Fruit fly (Drosophila melanogaster) whole organism: ENCODE measurements around the gene CG3430.

Source experiments
- CG8478 ChIP-seq: fragments of >200 bp; optimal IDR thresholded peaks from 2 replicates; lab custom pipeline; 2018; ENCODE audit warnings: inconsistent platforms
- Dll ChIP-seq: fragments of >200 bp; optimal IDR thresholded peaks from 2 replicates; lab custom pipeline; 2017
- EcR ChIP-seq, 2 experiments: fragments of >200 bp; optimal IDR thresholded peaks; 2 replicates each; lab custom pipeline; 2017; ENCODE audit warnings: missing biosample characterization in 2 of 2, missing genetic modification characterization in 2 of 2, missing genetic modification reagents in 2 of 2
- pan ChIP-seq: fragments of >200 bp; optimal IDR thresholded peaks from 2 replicates; lab custom pipeline; 2017
- psq ChIP-seq: fragments of >200 bp; optimal IDR thresholded peaks from 2 replicates; lab custom pipeline; 2017
- usp ChIP-seq: fragments of >200 bp; optimal IDR thresholded peaks from 2 replicates; lab custom pipeline; 2017; ENCODE audit warnings: missing biosample characterization, missing genetic modification characterization, mixed read lengths

CG3430 gene

DNA sequence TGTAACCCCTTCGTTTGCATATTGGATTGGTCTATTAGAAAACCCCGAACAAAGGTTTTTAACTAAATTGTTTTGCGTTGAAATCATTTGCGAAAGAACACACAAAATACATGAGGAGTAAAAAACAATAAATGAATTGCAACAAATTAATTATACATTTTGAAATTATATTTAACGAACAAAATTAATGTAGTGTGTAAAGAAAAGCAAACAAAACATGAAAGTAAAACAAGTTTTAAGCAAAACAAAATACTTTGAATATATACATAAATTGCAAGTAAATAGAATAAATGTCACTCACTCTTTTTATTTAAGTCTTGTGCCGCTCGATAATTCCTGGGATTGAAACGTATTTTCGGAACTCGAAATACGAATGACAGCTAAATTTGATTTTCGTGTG, 25.0 kb upstream of the CG3430 start, which contains the start of gene CG43232:
TSS of gene CG43232 (plus strand) at position 301 of the 400 bp plus-strand sequence.
- no peak for TF ChIP-seq Dll (lab: Kevin White, UChicago)
- no peak for TF ChIP-seq usp (GFP tag; lab: Kevin White, UChicago)
- no peak for TF ChIP-seq psq
- TF ChIP-seq EcR (GFP tag; optimal IDR thresholded peaks at IDR 0.05; lab: Kevin White, UChicago), result no peak
- TF ChIP-seq pan (lab: Kevin White, UChicago), result no peak
- TF ChIP-seq CG8478 (lab: Kevin White, UChicago), result no peak

DNA sequence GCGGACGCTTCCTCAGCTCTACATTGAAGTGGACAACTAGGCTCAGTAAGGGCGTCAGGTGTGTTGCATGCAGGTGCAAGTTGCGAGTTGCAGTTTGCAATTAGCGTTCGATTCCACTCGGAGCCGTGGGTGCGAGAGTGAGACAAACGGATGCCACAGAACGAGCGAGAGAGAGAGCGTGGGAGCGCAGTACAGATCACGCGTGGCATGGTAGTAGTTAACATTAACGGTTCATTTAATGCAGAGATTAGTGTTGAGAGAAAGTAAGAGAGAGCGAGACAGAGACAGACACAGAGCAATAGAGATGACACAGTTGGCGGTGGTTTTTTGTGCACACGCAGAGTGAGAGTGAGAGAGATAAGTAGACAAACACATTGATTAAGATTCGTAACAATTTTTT, 17.1 kb upstream of the CG3430 start:
- TF ChIP-seq pan (lab: Kevin White, UChicago), result no peak
- no peak for TF ChIP-seq Dll (lab: Kevin White, UChicago)
- no peak for TF ChIP-seq CG8478 (lab: Kevin White, UChicago)
- no peak for TF ChIP-seq psq
- no peak for TF ChIP-seq usp (GFP tag; lab: Kevin White, UChicago)
- TF ChIP-seq EcR (GFP tag; optimal IDR thresholded peaks at IDR 0.05; lab: Kevin White, UChicago), result no peak

DNA sequence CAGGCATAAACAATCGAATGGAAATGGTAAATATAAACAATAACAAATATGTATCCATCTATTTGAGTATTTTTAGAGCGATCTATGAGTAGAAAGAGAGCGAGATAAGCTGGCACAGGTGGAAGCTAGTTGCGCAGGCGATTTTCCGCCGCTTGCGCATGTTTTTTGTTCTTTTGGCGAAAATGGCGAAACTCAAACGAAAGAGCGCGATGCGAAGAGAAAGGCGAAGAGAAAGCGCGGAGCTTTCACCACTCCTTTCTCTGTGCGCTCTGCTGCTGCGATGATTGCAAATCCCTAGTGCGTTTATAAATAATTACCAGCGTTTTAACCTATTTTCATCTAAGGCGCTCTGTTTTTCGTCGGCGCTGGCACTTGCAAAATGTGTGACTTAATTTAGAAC, 15.1 kb upstream of the CG3430 start:
- no peak for TF ChIP-seq EcR (GFP tag; optimal IDR thresholded peaks at IDR 0.05; lab: Kevin White, UChicago)
- no peak for TF ChIP-seq usp (GFP tag; lab: Kevin White, UChicago)
- TF ChIP-seq psq, result no peak
- no peak for TF ChIP-seq Dll (lab: Kevin White, UChicago)
- TF ChIP-seq CG8478 (lab: Kevin White, UChicago), result no peak
- no peak for TF ChIP-seq pan (lab: Kevin White, UChicago)

DNA sequence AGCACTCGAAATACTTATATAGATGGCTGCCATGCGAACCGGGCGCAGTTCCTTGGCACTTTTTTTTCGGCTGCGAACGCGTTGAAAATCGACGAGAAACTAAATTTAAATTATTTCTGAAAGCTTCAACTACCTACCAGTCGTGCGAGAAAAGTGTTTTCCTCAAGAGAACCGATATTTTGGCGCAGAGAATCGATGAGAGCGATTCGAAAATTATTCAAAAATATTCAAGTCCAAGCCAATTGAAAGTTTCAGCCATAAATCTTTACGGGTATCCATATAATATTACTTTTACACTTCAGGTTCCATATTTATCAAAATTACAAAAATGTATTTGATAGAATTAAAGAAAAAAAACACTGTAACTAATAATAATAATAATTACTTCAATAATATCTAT, 14.1 kb upstream of the CG3430 start, which contains the start of gene CG18304:
TSS of gene CG18304 (minus strand) at position 101 of the 400 bp plus-strand sequence.
- no peak for TF ChIP-seq usp (GFP tag; lab: Kevin White, UChicago)
- TF ChIP-seq pan (lab: Kevin White, UChicago), result no peak
- no peak for TF ChIP-seq CG8478 (lab: Kevin White, UChicago)
- no peak for TF ChIP-seq psq
- no peak for TF ChIP-seq EcR (GFP tag; optimal IDR thresholded peaks at IDR 0.05; lab: Kevin White, UChicago)
- no peak for TF ChIP-seq Dll (lab: Kevin White, UChicago)

DNA sequence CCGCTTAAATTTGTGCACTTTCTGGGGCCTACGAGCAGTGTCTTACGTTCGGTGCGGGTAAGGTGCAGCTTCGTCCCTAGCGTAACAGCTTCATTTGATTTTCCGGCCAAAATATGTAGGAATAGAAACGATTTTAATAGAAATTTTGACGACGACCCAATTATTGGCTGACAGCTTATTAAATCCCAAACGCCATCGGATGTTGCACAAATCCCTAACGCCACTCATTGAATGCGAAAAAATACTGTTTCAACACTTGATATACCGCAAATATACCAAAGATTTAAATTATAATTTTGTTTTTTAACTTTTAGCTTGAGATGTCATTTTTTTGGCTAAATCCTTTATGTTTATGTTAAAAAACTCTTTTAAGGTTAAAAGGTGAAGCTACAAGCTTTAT, 11.7 kb upstream of the CG3430 start, which contains the start of gene Fgop2:
TSS of gene Fgop2 (minus strand) at position 202 of the 400 bp plus-strand sequence.
- no peak for TF ChIP-seq pan (lab: Kevin White, UChicago)
- no peak for TF ChIP-seq psq
- no peak for TF ChIP-seq CG8478 (lab: Kevin White, UChicago)
- TF ChIP-seq EcR (GFP tag; optimal IDR thresholded peaks at IDR 0.05; lab: Kevin White, UChicago), result no peak
- TF ChIP-seq usp (GFP tag; lab: Kevin White, UChicago), result no peak
- TF ChIP-seq Dll (lab: Kevin White, UChicago), result no peak

DNA sequence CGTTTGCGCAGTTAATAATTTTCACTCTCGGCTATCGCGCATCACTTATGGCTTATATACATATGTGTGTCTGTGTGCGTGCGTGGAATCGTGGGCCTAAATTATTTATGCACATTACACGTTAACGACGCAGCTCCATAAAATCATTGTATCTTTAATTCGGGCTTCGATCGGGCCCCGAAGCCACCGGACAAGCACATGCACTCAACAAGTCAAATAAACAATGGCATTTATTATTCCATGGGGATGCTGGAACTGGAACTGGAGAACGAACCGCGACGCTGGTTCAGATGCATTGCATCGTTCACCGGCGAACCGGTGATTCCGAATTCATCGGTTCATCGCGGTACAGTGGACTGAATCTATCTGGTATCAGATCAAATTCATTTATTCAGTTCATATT, 8.3 kb upstream of the CG3430 start, which contains the start of gene ihog:
TSS of gene ihog (minus strand) at position 269 of the 403 bp plus-strand sequence.
- TF ChIP-seq Dll (lab: Kevin White, UChicago) (no peak), pan (lab: Kevin White, UChicago) (no peak), CG8478 (lab: Kevin White, UChicago) (no peak), psq (no peak), EcR (GFP tag; optimal IDR thresholded peaks at IDR 0.05; lab: Kevin White, UChicago) (no peak), usp (GFP tag; lab: Kevin White, UChicago) (no peak)

DNA sequence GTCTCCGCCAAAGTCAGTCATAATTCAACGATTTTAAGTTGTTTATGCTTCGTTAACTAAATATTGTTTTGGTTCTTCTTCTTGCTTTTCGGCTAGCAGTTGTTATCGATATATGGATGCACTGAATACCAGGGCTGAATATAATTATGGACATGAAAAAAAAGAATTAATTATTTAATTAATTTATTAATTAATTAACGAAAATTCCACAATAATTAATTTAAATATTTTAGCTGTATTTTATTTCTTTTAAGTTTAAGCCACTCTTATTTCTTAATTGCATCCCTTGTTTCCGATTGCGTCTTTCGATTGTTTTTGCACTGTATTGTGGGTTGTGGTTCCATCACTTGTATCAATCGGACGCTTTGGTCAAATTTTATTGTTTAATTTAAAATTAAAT, 6.7 kb upstream of the CG3430 start, which contains the start of the genes Gas41 and SA1:
TSS of gene Gas41 (minus strand) at position 112 of the 400 bp plus-strand sequence.
TSS of gene SA1 (plus strand) at position 326 of the 400 bp plus-strand sequence.
- no peak for TF ChIP-seq pan (lab: Kevin White, UChicago)

DNA sequence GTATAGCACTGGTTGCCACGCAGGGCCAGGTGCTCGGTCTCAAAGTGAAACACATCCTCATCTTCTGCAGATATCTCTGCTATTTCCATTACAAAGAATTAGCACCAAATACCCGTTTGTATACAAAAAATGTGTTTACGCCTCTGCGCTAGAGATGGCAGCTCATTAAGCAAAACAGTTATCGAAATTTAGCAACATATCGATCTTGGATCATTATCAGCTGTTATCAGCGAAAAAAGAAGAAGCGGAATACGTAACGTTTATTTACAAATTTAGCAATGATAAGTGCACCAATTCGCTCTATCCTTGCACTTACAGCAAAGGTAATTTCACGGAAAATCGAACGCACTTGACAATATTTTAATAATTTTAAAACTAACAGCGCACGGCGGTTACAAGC, 3.4 kb downstream of the CG3430 start, which contains the start of the genes Atac1 and Hmgcl:
TSS of gene Atac1 (minus strand) at position 164 of the 400 bp plus-strand sequence.
TSS of gene Hmgcl (plus strand) at position 213 of the 400 bp plus-strand sequence.
- no peak for TF ChIP-seq psq
- no peak for TF ChIP-seq pan (lab: Kevin White, UChicago)
- TF ChIP-seq Dll (lab: Kevin White, UChicago), result no peak
- no peak for TF ChIP-seq usp (GFP tag; lab: Kevin White, UChicago)
- no peak for TF ChIP-seq EcR (GFP tag; optimal IDR thresholded peaks at IDR 0.05; lab: Kevin White, UChicago)
- no peak for TF ChIP-seq CG8478 (lab: Kevin White, UChicago)

DNA sequence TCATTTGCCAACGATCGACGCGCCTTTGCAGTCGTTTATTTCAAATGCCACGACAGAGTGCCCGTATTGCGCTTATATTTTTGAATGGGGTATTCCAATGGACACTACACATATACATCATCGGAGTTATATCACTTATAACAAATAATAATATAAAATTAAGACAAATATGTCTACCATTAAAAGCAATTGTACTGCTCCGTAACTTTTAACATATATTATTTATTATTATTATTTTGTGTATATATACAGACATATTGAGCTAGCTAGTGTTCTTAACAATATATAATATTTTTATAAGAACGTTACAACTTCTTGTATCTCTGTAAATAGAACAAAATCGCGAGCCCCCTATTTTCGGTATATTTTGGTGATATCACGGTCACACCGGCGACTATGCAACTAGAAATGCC, 7.2 kb downstream of the CG3430 start, which contains the start of the genes sip2 and Coprox:
TSS of gene sip2 (minus strand) at position 53 of the 413 bp plus-strand sequence.
TSS of gene Coprox (plus strand) at position 400 of the 413 bp plus-strand sequence.
- TF ChIP-seq EcR (GFP tag; optimal IDR thresholded peaks at IDR 0.05; lab: Kevin White, UChicago) (no peak), pan (lab: Kevin White, UChicago) (no peak), psq (no peak), usp (GFP tag; lab: Kevin White, UChicago) (no peak), CG8478 (lab: Kevin White, UChicago) (no peak), Dll (lab: Kevin White, UChicago) (no peak)

DNA sequence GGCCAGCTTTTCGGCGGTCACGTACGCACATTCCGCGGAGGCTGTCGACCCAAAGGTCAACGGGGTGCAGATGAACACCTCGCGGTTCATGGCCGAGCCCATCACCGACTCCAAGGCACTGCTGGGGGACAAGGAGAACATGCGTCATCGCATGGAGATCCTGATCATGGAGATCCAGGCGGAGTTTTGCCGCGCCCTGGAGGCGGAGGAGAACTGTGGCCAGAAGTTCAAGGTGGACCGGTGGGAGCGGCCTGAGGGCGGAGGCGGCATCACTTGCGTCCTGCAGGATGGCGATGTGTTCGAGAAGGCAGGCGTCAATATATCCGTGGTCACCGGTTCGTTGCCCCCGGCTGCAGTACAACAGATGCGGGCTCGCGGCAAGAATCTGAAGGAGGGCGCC, 7.8 kb downstream of the CG3430 start:
- TF ChIP-seq Dll (lab: Kevin White, UChicago), result no peak
- TF ChIP-seq usp (GFP tag; lab: Kevin White, UChicago), result no peak
- no peak for TF ChIP-seq EcR (GFP tag; optimal IDR thresholded peaks at IDR 0.05; lab: Kevin White, UChicago)
- no peak for TF ChIP-seq pan (lab: Kevin White, UChicago)
- no peak for TF ChIP-seq psq
- TF ChIP-seq CG8478 (lab: Kevin White, UChicago), result no peak

DNA sequence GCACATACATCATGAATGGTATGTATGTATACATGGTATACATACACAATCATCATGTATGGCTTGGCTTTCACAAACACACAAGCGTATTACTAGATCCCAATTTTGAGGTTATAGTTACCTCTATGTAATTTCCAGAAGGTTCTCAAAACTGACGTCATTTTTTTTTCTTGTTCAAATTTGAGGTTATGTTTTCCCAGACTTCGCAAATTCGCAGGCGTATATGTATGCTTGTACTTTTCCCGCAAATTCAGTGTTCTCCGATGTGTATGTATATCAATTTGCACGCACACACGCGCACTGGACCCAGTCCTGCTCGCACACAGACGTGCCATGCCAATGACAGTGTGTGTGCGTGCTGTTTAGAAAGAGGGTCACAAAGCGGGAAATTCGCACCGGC, 9.5 kb downstream of the CG3430 start:
- TF ChIP-seq Dll (lab: Kevin White, UChicago) (no peak), EcR (GFP tag; optimal IDR thresholded peaks at IDR 0.05; lab: Kevin White, UChicago) (no peak), usp (GFP tag; lab: Kevin White, UChicago) (no peak), psq (no peak), CG8478 (lab: Kevin White, UChicago) (no peak), pan (lab: Kevin White, UChicago) (no peak)
